Worm (Caenorhabditis elegans) whole organism, L4 larva: ENCODE results near the gene orai-1.

Experiments
- F10B5.3 ChIP-seq: sonication (generic microtip); optimal IDR thresholded peaks from 2 replicates; lab custom pipeline; 2016; ENCODE audit warnings: mild to moderate bottlenecking, missing genetic modification characterization, missing compliant biosample characterization
- R02D3.7 ChIP-seq: fragments of 150-350 bp; sonication (generic microtip); optimal IDR thresholded peaks from 3 replicates; lab custom pipeline; 2014; ENCODE audit warnings: missing biosample characterization, missing genetic modification characterization
- T20F7.1 ChIP-seq: fragments of 200-800 bp; sonication (Bioruptor generic); optimal IDR thresholded peaks from 2 replicates; lab custom pipeline; 2018; ENCODE audit warnings: mild to moderate bottlenecking, missing genetic modification characterization, missing compliant biosample characterization
- T26A8.4 ChIP-seq: fragments of 200-800 bp; sonication (Bioruptor generic); IDR thresholded peaks from 2 replicates; pipeline ENCODE4 v1.3.6; 2022; ENCODE audit warnings: missing genetic modification characterization, missing compliant biosample characterization
- Y48G9A.11 ChIP-seq: fragments of 200-800 bp; sonication (Bioruptor generic); IDR thresholded peaks from 2 replicates; pipeline ENCODE4 v1.3.6; 2022; ENCODE audit warnings: missing genetic modification reagents, missing genetic modification characterization, missing compliant biosample characterization
- Y75B8A.6 ChIP-seq: fragments of 200-800 bp; sonication (Bioruptor generic); IDR thresholded peaks from 2 replicates; pipeline ENCODE4 v1.3.6; 2022; ENCODE audit warnings: missing genetic modification reagents, missing genetic modification characterization, missing compliant biosample characterization
- ZK337.2 ChIP-seq: fragments of 200-800 bp; sonication (Bioruptor generic); IDR thresholded peaks from 2 replicates; pipeline ENCODE4 v1.3.6; 2022; ENCODE audit warnings: missing genetic modification reagents, missing genetic modification characterization, missing compliant biosample characterization
- aha-1 ChIP-seq: fragments of 150-350 bp; peaks from one replicate; lab custom pipeline; 2014; ENCODE audit warnings: missing biosample characterization, missing genetic modification characterization
- aly-2 ChIP-seq: sonication (generic microtip); optimal IDR thresholded peaks from 2 replicates; lab custom pipeline; 2018; ENCODE audit warnings: missing biosample characterization, missing genetic modification characterization
- ceh-20 ChIP-seq: fragments of 200-800 bp; sonication (Bioruptor generic); IDR thresholded peaks from 2 replicates; pipeline ENCODE4 v1.3.6; 2022; ENCODE audit warnings: missing genetic modification reagents, missing genetic modification characterization, missing compliant biosample characterization
- ceh-44 ChIP-seq: fragments of 200-800 bp; sonication (Bioruptor generic); IDR thresholded peaks from 2 replicates; pipeline ENCODE4 v1.3.6; 2022; ENCODE audit warnings: missing genetic modification reagents, missing genetic modification characterization, missing compliant biosample characterization
- ceh-82 ChIP-seq: sonication (generic microtip); optimal IDR thresholded peaks from 2 replicates; lab custom pipeline; 2017; ENCODE audit warnings: missing biosample characterization, missing genetic modification characterization
- daf-16 ChIP-seq, 3 experiments: sonication (generic microtip); optimal IDR thresholded peaks; 2 replicates each; lab custom pipeline; 2016 to 2017; ENCODE audit warnings: missing genetic modification characterization in 3 of 3, missing genetic modification reagents in 3 of 3, mild to moderate bottlenecking in 2 of 3, missing compliant biosample characterization in 2 of 3, missing biosample characterization in 1 of 3, moderate library complexity in 1 of 3
- daf-8 ChIP-seq: fragments of 200-800 bp; sonication (Bioruptor generic); IDR thresholded peaks from 2 replicates; pipeline ENCODE4 v1.3.6; 2022; ENCODE audit warnings: missing genetic modification characterization, missing compliant biosample characterization
- duxl-1 ChIP-seq: sonication (generic microtip); optimal IDR thresholded peaks from 2 replicates; lab custom pipeline; 2016; ENCODE audit warnings: mild to moderate bottlenecking, missing genetic modification characterization, moderate library complexity, missing compliant biosample characterization; ENCODE audit not compliant: poor library complexity
- dve-1 ChIP-seq: sonication (generic microtip); optimal IDR thresholded peaks from 2 replicates; lab custom pipeline; 2017; ENCODE audit warnings: antibody characterized with exemption, mild to moderate bottlenecking, missing genetic modification characterization, missing compliant biosample characterization; ENCODE audit not compliant: insufficient read depth
- egl-27 ChIP-seq: sonication (generic microtip); optimal IDR thresholded peaks from 3 replicates; lab custom pipeline; 2017; ENCODE audit warnings: missing biosample characterization, missing genetic modification reagents, missing genetic modification characterization
- fkh-10 ChIP-seq: fragments of 150-350 bp; optimal IDR thresholded peaks from 2 replicates; lab custom pipeline; 2014; ENCODE audit warnings: missing biosample characterization, missing genetic modification reagents, missing genetic modification characterization
- fos-1 ChIP-seq: fragments of 150-350 bp; optimal IDR thresholded peaks from 2 replicates; lab custom pipeline; 2014; ENCODE audit warnings: missing biosample characterization, missing genetic modification characterization
- gei-8 ChIP-seq: fragments of 200-800 bp; sonication (Bioruptor generic); optimal IDR thresholded peaks from 2 replicates; lab custom pipeline; 2018; ENCODE audit warnings: mild to moderate bottlenecking, missing genetic modification characterization, missing compliant biosample characterization
- hlh-11 ChIP-seq: fragments of 200-800 bp; sonication (Bioruptor generic); optimal IDR thresholded peaks from 2 replicates; lab custom pipeline; 2018; ENCODE audit warnings: mild to moderate bottlenecking, missing genetic modification characterization, missing compliant biosample characterization
- hlh-30 ChIP-seq: sonication (generic microtip); optimal IDR thresholded peaks from 2 replicates; lab custom pipeline; 2017; ENCODE audit warnings: antibody characterized with exemption, mild to moderate bottlenecking, missing genetic modification characterization, missing compliant biosample characterization; ENCODE audit not compliant: insufficient read depth
- jun-1 ChIP-seq: fragments of 150-350 bp; optimal IDR thresholded peaks from 2 replicates; lab custom pipeline; 2014; ENCODE audit warnings: missing biosample characterization, missing genetic modification reagents, missing genetic modification characterization
- lim-7 ChIP-seq: fragments of 200-800 bp; sonication (Bioruptor generic); IDR thresholded peaks from 2 replicates; pipeline ENCODE4 v1.3.6; 2022; ENCODE audit warnings: missing genetic modification characterization, missing compliant biosample characterization
- lin-15B ChIP-seq: fragments of 150-350 bp; sonication (generic microtip); optimal IDR thresholded peaks from 3 replicates; lab custom pipeline; 2014; ENCODE audit warnings: missing biosample characterization, missing genetic modification characterization
- lin-29 ChIP-seq: fragments of 200-800 bp; sonication (Bioruptor generic); IDR thresholded peaks from 2 replicates; pipeline ENCODE4 v1.3.6; 2022; ENCODE audit warnings: missing genetic modification reagents, missing genetic modification characterization, missing compliant biosample characterization
- lin-38 ChIP-seq: fragments of 200-800 bp; sonication (Bioruptor generic); IDR thresholded peaks from 2 replicates; pipeline ENCODE4 v1.3.6; 2022; ENCODE audit warnings: missing genetic modification reagents, missing genetic modification characterization, missing compliant biosample characterization
- lin-39 ChIP-seq: fragments of 150-350 bp; optimal IDR thresholded peaks from 2 replicates; lab custom pipeline; 2014; ENCODE audit warnings: missing biosample characterization, missing genetic modification reagents, missing genetic modification characterization
- lsy-2 ChIP-seq, 2 experiments: fragments of 150-350 bp in 1 of 2; sonication (generic microtip) in 1 of 2; optimal IDR thresholded peaks; 2 replicates each; lab custom pipeline; 2014 to 2017; ENCODE audit warnings: missing biosample characterization in 2 of 2, missing genetic modification characterization in 2 of 2
- madf-5 ChIP-seq, 2 experiments: fragments of 200-800 bp; sonication (Bioruptor generic); IDR thresholded peaks; 2 replicates each; pipeline ENCODE4 v1.3.6; 2022; ENCODE audit warnings: missing compliant biosample characterization in 2 of 2, missing genetic modification characterization in 2 of 2
- mdt-29 ChIP-seq: fragments of 200-800 bp; sonication (Bioruptor generic); IDR thresholded peaks from 2 replicates; pipeline ENCODE4 v1.3.6; 2022; ENCODE audit warnings: missing genetic modification reagents, missing genetic modification characterization, missing compliant biosample characterization
- mes-2 ChIP-seq: sonication (generic microtip); optimal IDR thresholded peaks from 2 replicates; lab custom pipeline; 2016; ENCODE audit warnings: missing genotype, mild to moderate bottlenecking, missing genetic modification characterization, missing compliant biosample characterization; ENCODE audit not compliant: poor library complexity, severe bottlenecking
- mxl-3 ChIP-seq: fragments of 200-800 bp; sonication (Bioruptor generic); optimal IDR thresholded peaks from 2 replicates; lab custom pipeline; 2018; ENCODE audit warnings: mild to moderate bottlenecking, missing genetic modification characterization, missing compliant biosample characterization
- nhr-102 ChIP-seq: sonication (generic microtip); optimal IDR thresholded peaks from 2 replicates; lab custom pipeline; 2016; ENCODE audit warnings: mild to moderate bottlenecking, missing genetic modification characterization, moderate library complexity, missing compliant biosample characterization
- nhr-237 ChIP-seq: sonication (generic microtip); optimal IDR thresholded peaks from 2 replicates; lab custom pipeline; 2017; ENCODE audit warnings: missing biosample characterization, missing genetic modification characterization
- nhr-42 ChIP-seq: fragments of 200-800 bp; sonication (Bioruptor generic); IDR thresholded peaks from 2 replicates; pipeline ENCODE4 v1.3.6; 2022; ENCODE audit warnings: missing genetic modification characterization, missing compliant biosample characterization
- nhr-48 ChIP-seq: sonication (generic microtip); optimal IDR thresholded peaks from 2 replicates; lab custom pipeline; 2016; ENCODE audit warnings: mild to moderate bottlenecking, missing genetic modification characterization, missing compliant biosample characterization
- nhr-76 ChIP-seq: fragments of 150-350 bp; optimal IDR thresholded peaks from 2 replicates; lab custom pipeline; 2014; ENCODE audit warnings: missing biosample characterization, missing genetic modification characterization
- nhr-77 ChIP-seq: fragments of 150-350 bp; optimal IDR thresholded peaks from 2 replicates; lab custom pipeline; 2014; ENCODE audit warnings: missing biosample characterization, missing genetic modification characterization
- pha-4 ChIP-seq, 2 experiments: fragments of 150-350 bp in 1 of 2; fragments of 200-800 bp in 1 of 2; sonication (Bioruptor generic) in 1 of 2; IDR thresholded peaks in 1 of 2; optimal IDR thresholded peaks in 1 of 2; 2 replicates each; pipeline versions ENCODE4 v1.3.6 to Lab custom; 2014 to 2022; ENCODE audit warnings: missing genetic modification characterization in 2 of 2, missing genetic modification reagents in 2 of 2, missing biosample characterization in 1 of 2, missing compliant biosample characterization in 1 of 2
- php-3 ChIP-seq: fragments of 200-800 bp; sonication (Bioruptor generic); IDR thresholded peaks from 2 replicates; pipeline ENCODE4 v1.3.6; 2022; ENCODE audit warnings: missing genetic modification reagents, missing genetic modification characterization, missing compliant biosample characterization
- pqm-1 ChIP-seq: sonication (generic microtip); optimal IDR thresholded peaks from 2 replicates; lab custom pipeline; 2017; ENCODE audit warnings: missing biosample characterization, missing genetic modification characterization
- skn-1 ChIP-seq: fragments of 150-350 bp; optimal IDR thresholded peaks from 2 replicates; lab custom pipeline; 2014; ENCODE audit warnings: missing biosample characterization, missing genetic modification characterization
- tra-1 ChIP-seq: fragments of 200-800 bp; sonication (Bioruptor generic); IDR thresholded peaks from 2 replicates; pipeline ENCODE4 v1.3.6; 2022; ENCODE audit warnings: missing genetic modification reagents, missing genetic modification characterization, missing compliant biosample characterization
- unc-39 ChIP-seq: sonication (generic microtip); optimal IDR thresholded peaks from 2 replicates; lab custom pipeline; 2017; ENCODE audit warnings: missing biosample characterization, missing genetic modification characterization
- vab-7 ChIP-seq: fragments of 200-800 bp; sonication (Bioruptor generic); IDR thresholded peaks from 2 replicates; pipeline ENCODE4 v1.3.6; 2022; ENCODE audit warnings: missing genetic modification reagents, missing genetic modification characterization, missing compliant biosample characterization

Gene orai-1

DNA sequence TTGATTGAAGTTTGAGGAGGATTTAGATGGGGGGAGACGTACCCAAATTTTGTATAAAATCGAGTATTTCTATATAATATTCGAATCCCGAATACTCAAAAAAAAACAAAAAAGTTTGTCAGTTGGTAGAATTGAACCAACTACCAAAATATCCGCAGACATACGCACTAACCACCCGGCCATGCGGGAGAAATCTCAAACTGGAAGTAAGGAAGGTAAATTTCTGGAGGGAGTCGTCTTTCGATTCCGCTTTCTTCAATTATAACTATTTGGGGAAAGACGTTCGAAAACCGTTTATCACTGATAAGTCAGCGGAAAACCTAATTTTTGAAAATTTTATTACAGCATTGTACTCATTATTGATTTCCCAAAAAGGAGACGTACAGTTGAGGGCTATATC, 17.6 kb upstream of the orai-1 start (continued):
- TF ChIP-seq mes-2 (tag; lab: Kevin White, UChicago) (peak; percentile 31), lim-7 (peak; percentile 71), lin-38 (peak; percentile 66), ceh-20 (0 out of 2 replicates have a peak, but pooled peaks have one; percentile 25), T26A8.4 (GFP tag; lab: Robert Waterston, UW) (0 out of 2 replicates have a peak, but pooled peaks have one; percentile 36)

DNA sequence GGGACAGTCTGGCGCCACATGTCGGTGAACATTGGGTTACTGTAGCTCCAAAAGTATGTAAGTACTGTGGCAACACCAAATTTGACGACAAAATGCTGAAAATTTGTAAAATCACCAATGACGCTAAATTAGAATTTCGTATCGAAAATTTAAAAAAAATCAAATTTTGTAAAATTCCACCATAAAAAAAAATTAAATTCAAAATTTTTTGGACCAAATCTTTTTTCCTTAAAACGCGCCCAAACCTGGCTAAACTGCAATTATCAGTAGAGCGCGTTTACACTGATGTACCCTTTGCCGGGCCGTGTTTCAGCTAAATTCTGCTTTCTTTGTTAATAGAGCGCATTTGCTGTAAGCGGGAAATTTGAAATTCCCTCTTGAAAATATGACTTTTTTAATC, 15.1 kb upstream of the orai-1 start, which contains the start of gene T19C3.6:
Gene T19C3.6, minus strand, starts transcription at position 101 of the 400 bp plus-strand sequence.
- TF ChIP-seq gei-8 (GFP tag; lab: Kevin White, UChicago) (no peak), lin-38 (peak; percentile 72)

DNA sequence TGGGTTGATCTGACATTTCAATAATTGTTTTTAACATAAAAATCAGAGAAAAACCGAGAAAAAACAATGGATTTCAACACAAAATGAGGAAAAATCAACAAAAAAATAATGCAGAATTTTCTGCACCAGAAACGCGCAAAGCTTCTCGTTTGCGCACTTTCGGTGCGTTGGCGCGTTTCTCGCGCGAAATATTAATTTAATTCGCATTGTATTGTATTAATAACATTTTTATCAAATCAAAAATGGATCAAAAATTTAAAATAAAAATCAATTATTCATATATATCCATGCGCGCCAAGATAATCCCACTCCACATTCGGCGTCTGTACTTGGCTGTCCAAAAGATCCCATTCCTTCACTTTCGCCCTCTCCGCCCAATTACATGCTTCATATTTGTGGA, 11.9 kb upstream of the orai-1 start, which contains the start of gene fem-2:
Gene fem-2, minus strand, starts transcription at position 9 of the 400 bp plus-strand sequence.
- TF ChIP-seq madf-5 (GFP tag; IDR thresholded peaks at IDR 0.05; lab: Robert Waterston, UW) = no peak
- TF ChIP-seq lin-38 = peak; percentile 59
- TF ChIP-seq fkh-10 (GFP tag; lab: Kevin White, UChicago) = no peak
- TF ChIP-seq aly-2 (tag; lab: Kevin White, UChicago) = no peak
- no peak for TF ChIP-seq R02D3.7 (tag; lab: Kevin White, UChicago)
- no peak for TF ChIP-seq unc-39 (tag; lab: Kevin White, UChicago)
- TF ChIP-seq pqm-1 (tag; lab: Kevin White, UChicago) = no peak
- TF ChIP-seq hlh-11 (tag; lab: Kevin White, UChicago) = no peak
- TF ChIP-seq T26A8.4 (GFP tag; lab: Robert Waterston, UW) = no peak
- no peak for TF ChIP-seq nhr-237 (tag; lab: Kevin White, UChicago)
- no peak for TF ChIP-seq aha-1
- no peak for TF ChIP-seq skn-1 (tag; lab: Kevin White, UChicago)
- no peak for TF ChIP-seq T20F7.1 (GFP tag; lab: Kevin White, UChicago)
- TF ChIP-seq egl-27 (tag; lab: Kevin White, UChicago) = no peak
- no peak for TF ChIP-seq fos-1 (tag; lab: Kevin White, UChicago)
- no peak for TF ChIP-seq Y75B8A.6 (GFP tag; lab: Robert Waterston, UW)
- TF ChIP-seq php-3 (GFP tag; lab: Robert Waterston, UW) = no peak
- no peak for TF ChIP-seq jun-1
- TF ChIP-seq lin-29 (GFP tag; lab: Robert Waterston, UW) = no peak
- no peak for TF ChIP-seq vab-7 (GFP tag; lab: Robert Waterston, UW)
- no peak for TF ChIP-seq daf-16 (GFP tag; optimal IDR thresholded peaks at IDR 0.05; lab: Kevin White, UChicago)
- TF ChIP-seq daf-16 (tag; optimal IDR thresholded peaks at IDR 0.05; lab: Kevin White, UChicago) = peak; percentile 13
- no peak for TF ChIP-seq nhr-42 (GFP tag; lab: Robert Waterston, UW)
- TF ChIP-seq lin-39 = no peak
- TF ChIP-seq nhr-77 = no peak
- TF ChIP-seq ZK337.2 (GFP tag; lab: Robert Waterston, UW) = no peak
- TF ChIP-seq nhr-48 (tag; lab: Kevin White, UChicago) = no peak
- no peak for TF ChIP-seq duxl-1
- TF ChIP-seq tra-1 (GFP tag; lab: Robert Waterston, UW) = no peak
- peak; percentile 40 for TF ChIP-seq hlh-30 (tag; lab: Kevin White, UChicago)
- TF ChIP-seq mxl-3 (GFP tag; lab: Kevin White, UChicago) = no peak
- no peak for TF ChIP-seq ceh-82 (tag; lab: Kevin White, UChicago)
- no peak for TF ChIP-seq ceh-44 (GFP tag; lab: Robert Waterston, UW)
- peak; percentile 61 for TF ChIP-seq mes-2 (tag; lab: Kevin White, UChicago)
- TF ChIP-seq Y48G9A.11 (GFP tag; lab: Robert Waterston, UW) = no peak
- peak; percentile 34 for TF ChIP-seq dve-1
- TF ChIP-seq F10B5.3 (tag; lab: Kevin White, UChicago) = no peak
- TF ChIP-seq mdt-29 (GFP tag; lab: Robert Waterston, UW) = no peak
- TF ChIP-seq lim-7 = no peak
- TF ChIP-seq daf-8 (GFP tag; lab: Robert Waterston, UW) = no peak
- TF ChIP-seq nhr-76 (tag; lab: Kevin White, UChicago) = no peak
- no peak for TF ChIP-seq pha-4 (GFP tag; IDR thresholded peaks at IDR 0.05; lab: Robert Waterston, UW)
- TF ChIP-seq pha-4 (tag; optimal IDR thresholded peaks at IDR 0.05; lab: Kevin White, UChicago) = no peak
- TF ChIP-seq nhr-102 (tag; lab: Kevin White, UChicago) = no peak
- TF ChIP-seq lsy-2 (tag; optimal IDR thresholded peaks at IDR 0.05; lab: Kevin White, UChicago) = peak in 1 of 2 experiments; percentile 58
- TF ChIP-seq lin-15B (tag; lab: Kevin White, UChicago) = no peak
